Worm (Caenorhabditis elegans) whole organism, L2 larva: Measurements from ENCODE around the gene C04F5.8.
A peak's percentile ranks its signal among the peaks of the same experiment; 100 is the strongest.

Source experiments
- mdl-1 ChIP-seq, 2 experiments: fragments of 150-350 bp in 1 of 2; sonication (generic microtip) in 1 of 2; optimal IDR thresholded peaks; 2 replicates each; lab custom pipeline; 2017; ENCODE audit warnings: missing biosample characterization in 2 of 2, missing genetic modification characterization in 2 of 2
- unc-55 ChIP-seq: fragments of 150-350 bp; sonication (generic microtip); optimal IDR thresholded peaks from 3 replicates; lab custom pipeline; 2014; ENCODE audit warnings: missing biosample characterization, missing genetic modification reagents, missing genetic modification characterization
- unc-62 ChIP-seq: fragments of 150-350 bp; optimal IDR thresholded peaks from 2 replicates; lab custom pipeline; 2014; ENCODE audit warnings: missing biosample characterization, missing genetic modification reagents, missing genetic modification characterization

- TF ChIP-seq unc-55 (GFP tag; lab: Kevin White, UChicago) (peak; percentile 57), unc-62 (no peak), mdl-1 (tag; optimal IDR thresholded peaks at IDR 0.05; lab: Kevin White, UChicago) (no peak)
Measured at ce11 chrV:5086919-5087404, 26.6 kb downstream of the C04F5.8 start, which contains the start of gene Y58A7A.5.
